Worm (Caenorhabditis elegans): Measurements from ENCODE around the gene hlh-6.

- TF ChIP-seq blmp-1 (tag; optimal IDR thresholded peaks at IDR 0.05; ENCODE audit: insufficient read depth), result peak; percentile 72
- TF ChIP-seq crh-2 (tag; optimal IDR thresholded peaks at IDR 0.05), result no peak
- no peak for TF ChIP-seq nhr-237 (tag; optimal IDR thresholded peaks at IDR 0.05)
- TF ChIP-seq zag-1 (tag; optimal IDR thresholded peaks at IDR 0.05), result no peak
- TF ChIP-seq lsy-2 (tag; optimal IDR thresholded peaks at IDR 0.05), result no peak
- no peak for TF ChIP-seq alr-1 (tag; optimal IDR thresholded peaks at IDR 0.05)
Measured at ce11 chrII:9605954-9606353, 8.7 kb downstream of the hlh-6 start.

Data from whole organism, L2 larva.